Fruit fly (Drosophila melanogaster): Measurements from ENCODE around the gene hng3.

hng3 gene

dm6 chr3L:780867-781701 is 25.8 kb upstream of the hng3 start (continued):
- TF ChIP-seq Sox14 (GFP tag; optimal IDR thresholded peaks at IDR 0.05): peak; percentile 92
- peak; percentile 89 for TF ChIP-seq CG31627 (GFP tag; optimal IDR thresholded peaks at IDR 0.05)
- TF ChIP-seq CG16779 (tag; optimal IDR thresholded peaks at IDR 0.05): peak; percentile 76
- peak; percentile 94 for TF ChIP-seq eg (GFP tag; IDR thresholded peaks at IDR 0.05)
- TF ChIP-seq CG6792 (GFP tag; optimal IDR thresholded peaks at IDR 0.05): peak; percentile 97
- peak; percentile 74 for TF ChIP-seq Blimp-1 (GFP tag; optimal IDR thresholded peaks at IDR 0.05)
- TF ChIP-seq CG11902 (GFP tag; optimal IDR thresholded peaks at IDR 0.05): peak; percentile 85
- TF ChIP-seq Met (GFP tag; optimal IDR thresholded peaks at IDR 0.05): peak; percentile 94
- peak; percentile 78 for TF ChIP-seq CG11762 (GFP tag; optimal IDR thresholded peaks at IDR 0.05; ENCODE audit: insufficient read depth)
- TF ChIP-seq CG4318 (GFP tag; optimal IDR thresholded peaks at IDR 0.05): peak; percentile 78
- TF ChIP-seq CG1621 (tag; optimal IDR thresholded peaks at IDR 0.05): peak; percentile 87
- peak; percentile 88 for TF ChIP-seq CG32006 (GFP tag; optimal IDR thresholded peaks at IDR 0.05)
- TF ChIP-seq CG8319 (GFP tag; optimal IDR thresholded peaks at IDR 0.05): peak; percentile 94
- TF ChIP-seq dsx (GFP tag; optimal IDR thresholded peaks at IDR 0.05; ENCODE audit: poor library complexity, severe bottlenecking): peak; percentile 88
- TF ChIP-seq CG6163 (GFP tag; IDR thresholded peaks at IDR 0.05): peak; percentile 97

- TF ChIP-seq dsx (GFP tag; optimal IDR thresholded peaks at IDR 0.05; ENCODE audit: poor library complexity, severe bottlenecking): no peak
- no peak for TF ChIP-seq fd85E (GFP tag; optimal IDR thresholded peaks at IDR 0.05)
- no peak for TF ChIP-seq CG7368 (GFP tag; optimal IDR thresholded peaks at IDR 0.05)
- TF ChIP-seq Met (GFP tag; optimal IDR thresholded peaks at IDR 0.05): no peak
- no peak for TF ChIP-seq salr (GFP tag; optimal IDR thresholded peaks at IDR 0.05)
- TF ChIP-seq svp (GFP tag): peak; percentile 78
- TF ChIP-seq vri (GFP tag; optimal IDR thresholded peaks at IDR 0.05): peak; percentile 75
- TF ChIP-seq CG10631 (GFP tag; optimal IDR thresholded peaks at IDR 0.05): no peak
- TF ChIP-seq CG11294 (GFP tag; IDR thresholded peaks at IDR 0.05): no peak
- peak; percentile 16 for TF ChIP-seq Sox102F (GFP tag; optimal IDR thresholded peaks at IDR 0.05)
- TF ChIP-seq CG6854 (GFP tag; optimal IDR thresholded peaks at IDR 0.05): no peak
- TF ChIP-seq Eip78C (GFP tag): peak; percentile 68
- no peak for TF ChIP-seq CG6808 (GFP tag; optimal IDR thresholded peaks at IDR 0.05)
- no peak for TF ChIP-seq achi (GFP tag; optimal IDR thresholded peaks at IDR 0.05)
- no peak for TF ChIP-seq Smox (GFP tag; optimal IDR thresholded peaks at IDR 0.05)
- no peak for TF ChIP-seq acj6 (GFP tag; optimal IDR thresholded peaks at IDR 0.05)
- no peak for TF ChIP-seq CG6163 (GFP tag; IDR thresholded peaks at IDR 0.05)
- no peak for TF ChIP-seq Ets21C (GFP tag; optimal IDR thresholded peaks at IDR 0.05)
These were observed 25.2 kb upstream of the hng3 start for dm6 chr3L:780489-780866.

dm6 chr3L:778977-779376 is 23.7 kb upstream of the hng3 start:
- no peak for TF ChIP-seq Eip93F (GFP tag; optimal IDR thresholded peaks at IDR 0.05)
- no peak for TF ChIP-seq Met (GFP tag; optimal IDR thresholded peaks at IDR 0.05)
- TF ChIP-seq CG8119 (GFP tag; IDR thresholded peaks at IDR 0.05): peak; percentile 75
- no peak for TF ChIP-seq salr (GFP tag; optimal IDR thresholded peaks at IDR 0.05)
- no peak for TF ChIP-seq CG9139 (GFP tag; optimal IDR thresholded peaks at IDR 0.05)
- TF ChIP-seq eg (GFP tag; IDR thresholded peaks at IDR 0.05): peak; percentile 70
- peak; percentile 15 for TF ChIP-seq Hr39 (GFP tag; optimal IDR thresholded peaks at IDR 0.05)
- TF ChIP-seq CG15336 (GFP tag; IDR thresholded peaks at IDR 0.05): peak; percentile 84
- peak; percentile 57; the same call in 2 of the 3 replicates for TF ChIP-seq CG6163 (GFP tag; IDR thresholded peaks at IDR 0.05)
- TF ChIP-seq acj6 (GFP tag; optimal IDR thresholded peaks at IDR 0.05): no peak
- peak; percentile 54 for TF ChIP-seq pdm3 (GFP tag; optimal IDR thresholded peaks at IDR 0.05)
- peak; percentile 43 for TF ChIP-seq fkh (GFP tag; optimal IDR thresholded peaks at IDR 0.05)
- peak; percentile 75 for TF ChIP-seq Hr4 (GFP tag; optimal IDR thresholded peaks at IDR 0.05)
- TF ChIP-seq Sox102F (GFP tag; optimal IDR thresholded peaks at IDR 0.05): no peak
- TF ChIP-seq dac (GFP tag; optimal IDR thresholded peaks at IDR 0.05): peak; percentile 42
- peak; percentile 68 for TF ChIP-seq CG32006 (GFP tag; optimal IDR thresholded peaks at IDR 0.05)
- peak; percentile 43 for TF ChIP-seq CG3919 (GFP tag; optimal IDR thresholded peaks at IDR 0.05)
- no peak for TF ChIP-seq spab (GFP tag; optimal IDR thresholded peaks at IDR 0.05)
- TF ChIP-seq Lpt (GFP tag; optimal IDR thresholded peaks at IDR 0.05): peak; percentile 56
- no peak for TF ChIP-seq CG6854 (GFP tag; optimal IDR thresholded peaks at IDR 0.05)
- TF ChIP-seq CG11762 (GFP tag; optimal IDR thresholded peaks at IDR 0.05; ENCODE audit: insufficient read depth): peak; percentile 28
- peak; percentile 8 for TF ChIP-seq CG7368 (GFP tag; optimal IDR thresholded peaks at IDR 0.05)
- no peak for TF ChIP-seq ss (GFP tag; optimal IDR thresholded peaks at IDR 0.05)
- TF ChIP-seq Sox14 (GFP tag; optimal IDR thresholded peaks at IDR 0.05): peak; percentile 9
- TF ChIP-seq CG4318 (GFP tag; optimal IDR thresholded peaks at IDR 0.05): peak; percentile 39
- TF ChIP-seq Eip78C (GFP tag): peak; percentile 7
- TF ChIP-seq Hr38 (GFP tag; optimal IDR thresholded peaks at IDR 0.05): no peak
- TF ChIP-seq achi (GFP tag; optimal IDR thresholded peaks at IDR 0.05): peak; percentile 28
- TF ChIP-seq CG10631 (GFP tag; optimal IDR thresholded peaks at IDR 0.05): peak; percentile 15

Measured in whole organism, prepupa.